Fruit fly (Drosophila melanogaster) whole organism, embryonic: ENCODE results near the gene Setx.

Experiments used
- CG12391 ChIP-seq: fragments of 200-800 bp; sonication (Bioruptor generic); optimal IDR thresholded peaks from 3 replicates; lab custom pipeline; 2018; ENCODE audit warnings: missing biosample characterization, mild to moderate bottlenecking, missing genetic modification characterization, moderate library complexity
- CG13123 ChIP-seq: fragments of 200-800 bp; sonication (Bioruptor generic); optimal IDR thresholded peaks from 2 replicates; lab custom pipeline; 2016; ENCODE audit warnings: missing biosample characterization, missing genetic modification characterization
- CG13624 ChIP-seq: fragments of 200-800 bp; sonication (Bioruptor generic); optimal IDR thresholded peaks from 2 replicates; lab custom pipeline; 2016; ENCODE audit warnings: missing biosample characterization, missing genetic modification characterization
- CG13894 ChIP-seq: fragments of 200-800 bp; sonication (Bioruptor generic); optimal IDR thresholded peaks from 3 replicates; lab custom pipeline; 2018; ENCODE audit warnings: missing biosample characterization, mild to moderate bottlenecking, missing genetic modification characterization, moderate library complexity
- CG16779 ChIP-seq: fragments of 200-800 bp; sonication (Bioruptor generic); IDR thresholded peaks from 2 replicates; pipeline ENCODE4 v1.3.6; 2022; ENCODE audit warnings: missing biosample characterization, missing genetic modification characterization
- CG17186 ChIP-seq: fragments of 200-800 bp; sonication (Bioruptor generic); optimal IDR thresholded peaks from 3 replicates; lab custom pipeline; 2017; ENCODE audit warnings: missing biosample characterization, missing genetic modification reagents, missing genetic modification characterization
- CG18764 ChIP-seq: fragments of 200-800 bp; sonication (Bioruptor generic); optimal IDR thresholded peaks from 3 replicates; lab custom pipeline; 2016; ENCODE audit warnings: missing biosample characterization, missing genetic modification characterization
- CG32772 ChIP-seq: fragments of 200-800 bp; sonication (Bioruptor generic); IDR thresholded peaks from 2 replicates; pipeline ENCODE4 v1.3.6; 2022; ENCODE audit warnings: missing biosample characterization, missing genetic modification characterization
- CG3281 ChIP-seq: fragments of 200-800 bp; sonication (Bioruptor generic); optimal IDR thresholded peaks from 3 replicates; lab custom pipeline; 2017; ENCODE audit warnings: missing biosample characterization, mild to moderate bottlenecking, missing genetic modification characterization
- CG34376 ChIP-seq: fragments of 200-800 bp; sonication (Bioruptor generic); optimal IDR thresholded peaks from 2 replicates; lab custom pipeline; 2018; ENCODE audit warnings: missing biosample characterization, mild to moderate bottlenecking, missing genetic modification characterization
- CG43689 ChIP-seq: fragments of 200-800 bp; sonication (Bioruptor generic); IDR thresholded peaks from 2 replicates; pipeline ENCODE4 v1.3.6; 2022; ENCODE audit warnings: missing biosample characterization, missing genetic modification characterization
- CG4730 ChIP-seq: fragments of 200-800 bp; sonication (Bioruptor generic); IDR thresholded peaks from 2 replicates; pipeline ENCODE4 v1.3.6; 2022; ENCODE audit warnings: missing biosample characterization, missing genetic modification characterization
- CG4854 ChIP-seq: fragments of 200-800 bp; sonication (Bioruptor generic); optimal IDR thresholded peaks from 2 replicates; lab custom pipeline; 2016; ENCODE audit warnings: missing biosample characterization, missing genetic modification characterization, inconsistent platforms
- CG6175 ChIP-seq: fragments of 200-800 bp; sonication (Bioruptor generic); IDR thresholded peaks from 3 replicates; pipeline ENCODE4 v1.3.6; 2022; ENCODE audit warnings: missing biosample characterization, missing genetic modification characterization
- CG6683 ChIP-seq: fragments of 200-800 bp; sonication (Bioruptor generic); optimal IDR thresholded peaks from 2 replicates; lab custom pipeline; 2017; ENCODE audit warnings: missing biosample characterization, mild to moderate bottlenecking, missing genetic modification characterization, missing genetic modification reagents
- CG7271 ChIP-seq: fragments of 200-800 bp; sonication (Bioruptor generic); optimal IDR thresholded peaks from 2 replicates; lab custom pipeline; 2018; ENCODE audit warnings: missing biosample characterization, mild to moderate bottlenecking, missing genetic modification characterization, moderate library complexity
- CG9215 ChIP-seq: fragments of 200-800 bp; sonication (Bioruptor generic); IDR thresholded peaks from 2 replicates; pipeline ENCODE4 v1.3.6; 2022; ENCODE audit warnings: missing biosample characterization, missing genetic modification characterization
- CG9609 ChIP-seq: fragments of 200-800 bp; sonication (Bioruptor generic); optimal IDR thresholded peaks from 3 replicates; lab custom pipeline; 2016; ENCODE audit warnings: missing biosample characterization, missing genetic modification characterization
- CG9876 ChIP-seq: fragments of 200-800 bp; sonication (Bioruptor generic); optimal IDR thresholded peaks from 2 replicates; lab custom pipeline; 2016; ENCODE audit warnings: missing biosample characterization, missing genetic modification characterization
- Fer2 ChIP-seq: fragments of 200-800 bp; sonication (Bioruptor generic); optimal IDR thresholded peaks from 2 replicates; lab custom pipeline; 2018; ENCODE audit warnings: missing biosample characterization, mild to moderate bottlenecking, missing genetic modification characterization, moderate library complexity
- Gug ChIP-seq: fragments of 200-800 bp; sonication (Bioruptor generic); IDR thresholded peaks from 4 replicates; pipeline ENCODE4 v1.3.6; 2022; ENCODE audit warnings: missing biosample characterization, missing genetic modification characterization
- HLH4C ChIP-seq: fragments of 200-800 bp; sonication (Bioruptor generic); IDR thresholded peaks from 3 replicates; pipeline ENCODE4 v1.3.6; 2022; ENCODE audit warnings: missing biosample characterization, missing genetic modification characterization; ENCODE audit not compliant: partially characterized antibody
- Hsf ChIP-seq: fragments of 200-800 bp; sonication (Bioruptor generic); optimal IDR thresholded peaks from 3 replicates; lab custom pipeline; 2016; ENCODE audit warnings: missing biosample characterization, missing genetic modification characterization
- NFAT ChIP-seq: fragments of 200-800 bp; sonication (Bioruptor generic); IDR thresholded peaks from 2 replicates; pipeline ENCODE4 v1.3.6; 2022; ENCODE audit warnings: missing biosample characterization, missing genetic modification characterization
- Nf-YC ChIP-seq: fragments of 200-800 bp; optimal IDR thresholded peaks from 3 replicates; lab custom pipeline; 2019; ENCODE audit warnings: missing biosample characterization, mild to moderate bottlenecking, missing genetic modification characterization, moderate library complexity
- Oaz ChIP-seq: fragments of 200-800 bp; sonication (Bioruptor generic); IDR thresholded peaks from 2 replicates; pipeline ENCODE4 v1.3.6; 2022; ENCODE audit warnings: missing biosample characterization, missing genetic modification characterization
- Opbp ChIP-seq: fragments of 200-800 bp; sonication (Bioruptor generic); IDR thresholded peaks from 3 replicates; pipeline ENCODE4 v1.3.6; 2022; ENCODE audit warnings: missing biosample characterization, missing genetic modification characterization; ENCODE audit not compliant: partially characterized antibody
- Rx ChIP-seq: fragments of 200-800 bp; sonication (Bioruptor generic); IDR thresholded peaks from 2 replicates; pipeline ENCODE4 v1.3.6; 2022; ENCODE audit warnings: missing biosample characterization, missing genetic modification characterization
- Sox102F ChIP-seq: fragments of 200-800 bp; sonication (Bioruptor generic); optimal IDR thresholded peaks from 2 replicates; lab custom pipeline; 2018; ENCODE audit warnings: missing biosample characterization, mild to moderate bottlenecking, missing genetic modification characterization, moderate library complexity
- Sry-δ ChIP-seq: fragments of 200-800 bp; sonication (Bioruptor generic); optimal IDR thresholded peaks from 2 replicates; lab custom pipeline; 2016; ENCODE audit warnings: missing biosample characterization, missing genetic modification characterization
- cas ChIP-seq: fragments of 200-800 bp; sonication (Bioruptor generic); IDR thresholded peaks from 2 replicates; pipeline ENCODE4 v1.3.6; 2022; ENCODE audit warnings: missing biosample characterization, missing genetic modification characterization
- chif ChIP-seq, 2 experiments: fragments of 200-800 bp; sonication (Bioruptor generic); optimal IDR thresholded peaks; 3 replicates each; lab custom pipeline; 2016; ENCODE audit warnings: missing biosample characterization in 2 of 2, missing genetic modification characterization in 2 of 2
- ci ChIP-seq: fragments of 200-800 bp; sonication (Bioruptor generic); IDR thresholded peaks from 3 replicates; pipeline ENCODE4 v1.3.6; 2022; ENCODE audit warnings: missing biosample characterization, missing genetic modification characterization
- corto ChIP-seq: fragments of 200-800 bp; sonication (Bioruptor generic); optimal IDR thresholded peaks from 2 replicates; lab custom pipeline; 2016; ENCODE audit warnings: missing biosample characterization, mild to moderate bottlenecking, missing genetic modification characterization, moderate library complexity
- dimm ChIP-seq: fragments of 200-800 bp; sonication (Bioruptor generic); IDR thresholded peaks from 2 replicates; pipeline ENCODE4 v1.3.6; 2022; ENCODE audit warnings: missing biosample characterization, missing genetic modification characterization
- fd3F ChIP-seq: fragments of 200-800 bp; sonication (Bioruptor generic); optimal IDR thresholded peaks from 2 replicates; lab custom pipeline; 2018; ENCODE audit warnings: missing biosample characterization, mild to moderate bottlenecking, missing genetic modification characterization, moderate library complexity
- grau ChIP-seq: fragments of 200-800 bp; optimal IDR thresholded peaks from 3 replicates; lab custom pipeline; 2019; ENCODE audit warnings: missing biosample characterization, mild to moderate bottlenecking, missing genetic modification characterization, moderate library complexity
- hkb ChIP-seq, 2 experiments: fragments of 200-800 bp in 1 of 2; fragments of >200 bp in 1 of 2; sonication (Bioruptor generic) in 1 of 2; IDR thresholded peaks in 1 of 2; optimal IDR thresholded peaks in 1 of 2; 2 replicates each; pipeline versions ENCODE4 v1.3.6 to Lab custom; 2017 to 2022; ENCODE audit warnings: missing biosample characterization in 1 of 2, missing genetic modification characterization in 1 of 2
- klu ChIP-seq: fragments of 200-800 bp; sonication (Bioruptor generic); IDR thresholded peaks from 2 replicates; pipeline ENCODE4 v1.3.6; 2022; ENCODE audit warnings: missing biosample characterization, missing genetic modification characterization
- lilli ChIP-seq: fragments of 200-800 bp; sonication (Bioruptor generic); optimal IDR thresholded peaks from 3 replicates; lab custom pipeline; 2016; ENCODE audit warnings: missing biosample characterization, missing genetic modification characterization
- nau ChIP-seq: fragments of 200-800 bp; sonication (Bioruptor generic); optimal IDR thresholded peaks from 3 replicates; lab custom pipeline; 2017; ENCODE audit warnings: missing biosample characterization, mild to moderate bottlenecking, missing genetic modification characterization, missing genetic modification reagents
- odd ChIP-seq: fragments of 200-800 bp; sonication (Bioruptor generic); optimal IDR thresholded peaks from 2 replicates; lab custom pipeline; 2017; ENCODE audit warnings: missing biosample characterization, mild to moderate bottlenecking, missing genetic modification characterization
- peb ChIP-seq: fragments of 200-800 bp; sonication (Bioruptor generic); IDR thresholded peaks from 2 replicates; pipeline ENCODE4 v1.3.6; 2022; ENCODE audit warnings: missing biosample characterization, missing genetic modification characterization
- row ChIP-seq: fragments of 200-800 bp; sonication (Bioruptor generic); IDR thresholded peaks from 3 replicates; pipeline ENCODE4 v1.3.6; 2022; ENCODE audit warnings: missing biosample characterization, missing genetic modification characterization
- so ChIP-seq: fragments of 200-800 bp; sonication (Bioruptor generic); IDR thresholded peaks from 3 replicates; pipeline ENCODE4 v1.3.6; 2022; ENCODE audit warnings: missing biosample characterization, missing genetic modification characterization
- ssp ChIP-seq: fragments of 200-800 bp; sonication (Bioruptor generic); IDR thresholded peaks from 2 replicates; pipeline ENCODE4 v1.3.6; 2022; ENCODE audit warnings: missing biosample characterization, missing genetic modification characterization
- unc-4 ChIP-seq: fragments of 200-800 bp; sonication (Bioruptor generic); IDR thresholded peaks from 2 replicates; pipeline ENCODE4 v1.3.6; 2022; ENCODE audit warnings: missing biosample characterization, missing genetic modification characterization; ENCODE audit not compliant: partially characterized antibody
- usp ChIP-seq: fragments of >200 bp; optimal IDR thresholded peaks from 2 replicates; lab custom pipeline; 2017; ENCODE audit warnings: missing biosample characterization, missing genetic modification characterization

Setx gene

dm6 chr3L:8186627-8187396 is 49.5 kb upstream of the Setx start, which contains the start of the genes ERR and Atg18a (continued):
- TF ChIP-seq HLH4C (GFP tag; lab: Robert Waterston, UW) (peak; percentile 45; the same call in 1 of the 3 replicates), CG6175 (GFP tag; lab: Robert Waterston, UW) (peak; percentile 76; the same call in 2 of the 3 replicates), odd (GFP tag; lab: Kevin White, UChicago) (peak; percentile 11), CG9215 (peak; percentile 94), Sox102F (GFP tag; lab: Kevin White, UChicago) (no peak), cas (peak; percentile 83), CG7271 (tag; lab: Kevin White, UChicago) (peak; percentile 39), CG13894 (tag; lab: Kevin White, UChicago) (peak; percentile 52), CG13624 (GFP tag; lab: Kevin White, UChicago) (peak; percentile 67), Fer2 (tag; lab: Kevin White, UChicago) (peak; percentile 82), ssp (GFP tag; lab: Robert Waterston, UW) (peak; percentile 83), CG16779 (GFP tag; lab: Robert Waterston, UW) (peak; percentile 76; the same call in 1 of the 2 replicates), usp (GFP tag; lab: Kevin White, UChicago) (no peak), Gug (peak; percentile 93), nau (GFP tag; lab: Kevin White, UChicago) (no peak), NFAT (peak; percentile 92), chif (GFP tag; optimal IDR thresholded peaks at IDR 0.05; lab: Kevin White, UChicago) (peak; percentile 75 to 80), CG43689 (GFP tag; lab: Robert Waterston, UW) (peak; percentile 58), CG12391 (tag; lab: Kevin White, UChicago) (peak; percentile 91), fd3F (GFP tag; lab: Kevin White, UChicago) (peak; percentile 82), Hsf (peak; percentile 91), Nf-YC (tag; lab: Kevin White, UChicago) (peak; percentile 81), Sry-δ (GFP tag; lab: Kevin White, UChicago) (peak; percentile 58), CG18764 (peak; percentile 64), lilli (GFP tag; lab: Kevin White, UChicago) (peak; percentile 92), CG9876 (peak; percentile 80), dimm (peak; percentile 54; the same call in 1 of the 2 replicates), CG34376 (peak; percentile 57), CG4730 (GFP tag; lab: Robert Waterston, UW) (peak; percentile 82), CG4854 (GFP tag; lab: Kevin White, UChicago) (peak; percentile 61), CG9609 (GFP tag; lab: Kevin White, UChicago) (peak; percentile 76), CG17186 (GFP tag; lab: Kevin White, UChicago) (peak; percentile 85), hkb (optimal IDR thresholded peaks at IDR 0.05; lab: Kevin White, UChicago) (peak; percentile 93), hkb (GFP tag; IDR thresholded peaks at IDR 0.05; lab: Robert Waterston, UW) (peak; percentile 62), CG32772 (peak; percentile 89), CG6683 (peak; percentile 35), corto (peak; percentile 71), klu (GFP tag; lab: Robert Waterston, UW) (peak; percentile 93), unc-4 (peak; percentile 62; the same call in 1 of the 2 replicates), peb (GFP tag; lab: Robert Waterston, UW) (peak; percentile 73; the same call in 1 of the 2 replicates), row (GFP tag; lab: Robert Waterston, UW) (peak; percentile 98), Opbp (peak; percentile 51; the same call in 1 of the 3 replicates), CG13123 (peak; percentile 77), Rx (GFP tag; lab: Robert Waterston, UW) (peak; percentile 82), Oaz (GFP tag; lab: Robert Waterston, UW) (peak; percentile 80), CG3281 (peak; percentile 87), ci (peak; percentile 82), so (GFP tag; lab: Robert Waterston, UW) (0 out of 3 replicates have a peak, but pooled peaks have one; percentile 66), grau (peak; percentile 85)
